Worm (Caenorhabditis elegans) whole organism, L4 larva: ENCODE measurements around the gene F20G2.1.

Source experiments
- F37D6.2 ChIP-seq: sonication (generic microtip); optimal IDR thresholded peaks from 2 replicates; lab custom pipeline; 2016; ENCODE audit warnings: mild to moderate bottlenecking, missing genetic modification characterization, missing compliant biosample characterization
- F44E2.7 ChIP-seq: fragments of 200-800 bp; sonication (Bioruptor generic); IDR thresholded peaks from 2 replicates; pipeline ENCODE4 v2.1.2; 2022; ENCODE audit warnings: missing genetic modification characterization, missing compliant biosample characterization
- F49E8.2 ChIP-seq: sonication (generic microtip); optimal IDR thresholded peaks from 2 replicates; lab custom pipeline; 2016; ENCODE audit warnings: missing compliant biosample characterization, mild to moderate bottlenecking, missing genetic modification characterization, borderline replicate concordance
- T20F7.1 ChIP-seq: fragments of 200-800 bp; sonication (Bioruptor generic); optimal IDR thresholded peaks from 2 replicates; lab custom pipeline; 2018; ENCODE audit warnings: mild to moderate bottlenecking, missing genetic modification characterization, missing compliant biosample characterization
- Y105C5A.15 ChIP-seq: fragments of 200-800 bp; sonication (Bioruptor generic); IDR thresholded peaks from 2 replicates; pipeline ENCODE4 v1.3.6; 2022; ENCODE audit warnings: missing genetic modification characterization, missing compliant biosample characterization
- Y48G9A.11 ChIP-seq: fragments of 200-800 bp; sonication (Bioruptor generic); IDR thresholded peaks from 2 replicates; pipeline ENCODE4 v1.3.6; 2022; ENCODE audit warnings: missing genetic modification reagents, missing genetic modification characterization, missing compliant biosample characterization
- Y5F2A.4 ChIP-seq: fragments of 200-800 bp; sonication (Bioruptor generic); optimal IDR thresholded peaks from 2 replicates; lab custom pipeline; 2018; ENCODE audit warnings: mild to moderate bottlenecking, missing genetic modification characterization, missing compliant biosample characterization
- ZK337.2 ChIP-seq: fragments of 200-800 bp; sonication (Bioruptor generic); IDR thresholded peaks from 2 replicates; pipeline ENCODE4 v1.3.6; 2022; ENCODE audit warnings: missing genetic modification reagents, missing genetic modification characterization, missing compliant biosample characterization
- aha-1 ChIP-seq: fragments of 150-350 bp; peaks from one replicate; lab custom pipeline; 2014; ENCODE audit warnings: missing biosample characterization, missing genetic modification characterization
- ama-1 ChIP-seq: fragments of 150-350 bp; optimal IDR thresholded peaks from 2 replicates; lab custom pipeline; 2014; ENCODE audit warnings: inconsistent platforms, mixed read lengths
- attf-4 ChIP-seq: sonication (generic microtip); optimal IDR thresholded peaks from 3 replicates; lab custom pipeline; 2017; ENCODE audit warnings: missing biosample characterization, missing genetic modification characterization
- ceh-20 ChIP-seq: fragments of 200-800 bp; sonication (Bioruptor generic); IDR thresholded peaks from 2 replicates; pipeline ENCODE4 v1.3.6; 2022; ENCODE audit warnings: missing genetic modification reagents, missing genetic modification characterization, missing compliant biosample characterization
- ces-1 ChIP-seq: fragments of 150-350 bp; sonication (generic microtip); optimal IDR thresholded peaks from 4 replicates; lab custom pipeline; 2014; ENCODE audit warnings: missing biosample characterization, missing genetic modification reagents, missing genetic modification characterization
- daf-16 ChIP-seq, 3 experiments: sonication (generic microtip); optimal IDR thresholded peaks; 2 replicates each; lab custom pipeline; 2016 to 2017; ENCODE audit warnings: missing genetic modification characterization in 3 of 3, missing genetic modification reagents in 3 of 3, mild to moderate bottlenecking in 2 of 3, missing compliant biosample characterization in 2 of 3, missing biosample characterization in 1 of 3, moderate library complexity in 1 of 3
- dmd-6 ChIP-seq: fragments of 200-800 bp; sonication (Bioruptor generic); IDR thresholded peaks from 2 replicates; pipeline ENCODE4 v1.3.6; 2022; ENCODE audit warnings: missing genetic modification reagents, missing genetic modification characterization, missing compliant biosample characterization
- dpl-1 ChIP-seq: fragments of 150-350 bp; optimal IDR thresholded peaks from 2 replicates; lab custom pipeline; 2014; ENCODE audit warnings: missing biosample characterization, missing genetic modification reagents, missing genetic modification characterization
- dve-1 ChIP-seq: sonication (generic microtip); optimal IDR thresholded peaks from 2 replicates; lab custom pipeline; 2017; ENCODE audit warnings: antibody characterized with exemption, mild to moderate bottlenecking, missing genetic modification characterization, missing compliant biosample characterization; ENCODE audit not compliant: insufficient read depth
- egl-27 ChIP-seq: sonication (generic microtip); optimal IDR thresholded peaks from 3 replicates; lab custom pipeline; 2017; ENCODE audit warnings: missing biosample characterization, missing genetic modification reagents, missing genetic modification characterization
- fkh-10 ChIP-seq: fragments of 150-350 bp; optimal IDR thresholded peaks from 2 replicates; lab custom pipeline; 2014; ENCODE audit warnings: missing biosample characterization, missing genetic modification reagents, missing genetic modification characterization
- fos-1 ChIP-seq: fragments of 150-350 bp; optimal IDR thresholded peaks from 2 replicates; lab custom pipeline; 2014; ENCODE audit warnings: missing biosample characterization, missing genetic modification characterization
- gei-8 ChIP-seq: fragments of 200-800 bp; sonication (Bioruptor generic); optimal IDR thresholded peaks from 2 replicates; lab custom pipeline; 2018; ENCODE audit warnings: mild to moderate bottlenecking, missing genetic modification characterization, missing compliant biosample characterization
- hif-1 ChIP-seq, 2 experiments: sonication (generic microtip); optimal IDR thresholded peaks; 2 replicates each; lab custom pipeline; 2016 to 2017; ENCODE audit warnings: missing compliant biosample characterization in 2 of 2, missing genetic modification characterization in 2 of 2, missing genetic modification reagents in 2 of 2, missing genotype in 2 of 2, mild to moderate bottlenecking in 1 of 2
- hlh-11 ChIP-seq: fragments of 200-800 bp; sonication (Bioruptor generic); optimal IDR thresholded peaks from 2 replicates; lab custom pipeline; 2018; ENCODE audit warnings: mild to moderate bottlenecking, missing genetic modification characterization, missing compliant biosample characterization
- hmg-1.1 ChIP-seq: fragments of 200-800 bp; sonication (Bioruptor generic); IDR thresholded peaks from 2 replicates; pipeline ENCODE4 v1.3.6; 2022; ENCODE audit warnings: missing genetic modification reagents, missing genetic modification characterization, missing compliant biosample characterization
- jun-1 ChIP-seq: fragments of 150-350 bp; optimal IDR thresholded peaks from 2 replicates; lab custom pipeline; 2014; ENCODE audit warnings: missing biosample characterization, missing genetic modification reagents, missing genetic modification characterization
- lin-1 ChIP-seq: fragments of 200-800 bp; sonication (Bioruptor generic); IDR thresholded peaks from 2 replicates; pipeline ENCODE4 v1.3.6; 2022; ENCODE audit warnings: missing genetic modification reagents, missing genetic modification characterization, missing compliant biosample characterization
- lin-13 ChIP-seq: fragments of 150-350 bp; optimal IDR thresholded peaks from 2 replicates; lab custom pipeline; 2014; ENCODE audit warnings: missing biosample characterization, missing genetic modification reagents, missing genetic modification characterization
- lin-15B ChIP-seq: fragments of 150-350 bp; sonication (generic microtip); optimal IDR thresholded peaks from 3 replicates; lab custom pipeline; 2014; ENCODE audit warnings: missing biosample characterization, missing genetic modification characterization
- lin-38 ChIP-seq: fragments of 200-800 bp; sonication (Bioruptor generic); IDR thresholded peaks from 2 replicates; pipeline ENCODE4 v1.3.6; 2022; ENCODE audit warnings: missing genetic modification reagents, missing genetic modification characterization, missing compliant biosample characterization
- mes-2 ChIP-seq: sonication (generic microtip); optimal IDR thresholded peaks from 2 replicates; lab custom pipeline; 2016; ENCODE audit warnings: missing genotype, mild to moderate bottlenecking, missing genetic modification characterization, missing compliant biosample characterization; ENCODE audit not compliant: poor library complexity, severe bottlenecking
- nhr-11 ChIP-seq: fragments of 150-350 bp; optimal IDR thresholded peaks from 2 replicates; lab custom pipeline; 2014; ENCODE audit warnings: missing biosample characterization, missing genetic modification characterization
- nhr-111 ChIP-seq: fragments of 200-800 bp; sonication (Bioruptor generic); optimal IDR thresholded peaks from 2 replicates; lab custom pipeline; 2018; ENCODE audit warnings: mild to moderate bottlenecking, missing genetic modification characterization, missing compliant biosample characterization
- nhr-237 ChIP-seq: sonication (generic microtip); optimal IDR thresholded peaks from 2 replicates; lab custom pipeline; 2017; ENCODE audit warnings: missing biosample characterization, missing genetic modification characterization
- nhr-28 ChIP-seq: fragments of 150-350 bp; optimal IDR thresholded peaks from 2 replicates; lab custom pipeline; 2014; ENCODE audit warnings: missing biosample characterization, missing genetic modification characterization
- nhr-42 ChIP-seq: fragments of 200-800 bp; sonication (Bioruptor generic); IDR thresholded peaks from 2 replicates; pipeline ENCODE4 v1.3.6; 2022; ENCODE audit warnings: missing genetic modification characterization, missing compliant biosample characterization
- nhr-6 ChIP-seq: fragments of 150-350 bp; optimal IDR thresholded peaks from 2 replicates; lab custom pipeline; 2014; ENCODE audit warnings: missing biosample characterization, missing genetic modification characterization
- pha-4 ChIP-seq, 2 experiments: fragments of 150-350 bp in 1 of 2; fragments of 200-800 bp in 1 of 2; sonication (Bioruptor generic) in 1 of 2; IDR thresholded peaks in 1 of 2; optimal IDR thresholded peaks in 1 of 2; 2 replicates each; pipeline versions ENCODE4 v1.3.6 to Lab custom; 2014 to 2022; ENCODE audit warnings: missing genetic modification characterization in 2 of 2, missing genetic modification reagents in 2 of 2, missing biosample characterization in 1 of 2, missing compliant biosample characterization in 1 of 2
- pqm-1 ChIP-seq: sonication (generic microtip); optimal IDR thresholded peaks from 2 replicates; lab custom pipeline; 2017; ENCODE audit warnings: missing biosample characterization, missing genetic modification characterization
- skn-1 ChIP-seq: fragments of 150-350 bp; optimal IDR thresholded peaks from 2 replicates; lab custom pipeline; 2014; ENCODE audit warnings: missing biosample characterization, missing genetic modification characterization
- snpc-1.2 ChIP-seq: fragments of 200-800 bp; sonication (Bioruptor generic); IDR thresholded peaks from 2 replicates; pipeline ENCODE4 v1.3.6; 2022; ENCODE audit warnings: missing genetic modification reagents, missing genetic modification characterization, missing compliant biosample characterization
- tra-1 ChIP-seq: fragments of 200-800 bp; sonication (Bioruptor generic); IDR thresholded peaks from 2 replicates; pipeline ENCODE4 v1.3.6; 2022; ENCODE audit warnings: missing genetic modification reagents, missing genetic modification characterization, missing compliant biosample characterization
- unc-62 ChIP-seq, 3 experiments: fragments of 150-350 bp in 1 of 3; sonication (generic microtip); optimal IDR thresholded peaks in 2 of 3; peaks in 1 of 3; 1 replicate in 1 of 3; 2 replicates in 2 of 3; lab custom pipeline; 2014 to 2017; ENCODE audit warnings: missing biosample characterization in 3 of 3, missing genetic modification characterization in 3 of 3, missing genetic modification reagents in 3 of 3, missing genotype in 1 of 3
- zag-1 ChIP-seq: fragments of 150-350 bp; optimal IDR thresholded peaks from 2 replicates; lab custom pipeline; 2014; ENCODE audit warnings: missing biosample characterization, missing genetic modification characterization
- zip-11 ChIP-seq: fragments of 200-800 bp; sonication (Bioruptor generic); IDR thresholded peaks from 2 replicates; pipeline ENCODE4 v1.3.6; 2022; ENCODE audit warnings: missing genetic modification characterization, missing compliant biosample characterization
- zip-2 ChIP-seq: fragments of 150-350 bp; optimal IDR thresholded peaks from 2 replicates; lab custom pipeline; 2014; ENCODE audit warnings: missing biosample characterization, missing genetic modification characterization

F20G2.1 gene

DNA sequence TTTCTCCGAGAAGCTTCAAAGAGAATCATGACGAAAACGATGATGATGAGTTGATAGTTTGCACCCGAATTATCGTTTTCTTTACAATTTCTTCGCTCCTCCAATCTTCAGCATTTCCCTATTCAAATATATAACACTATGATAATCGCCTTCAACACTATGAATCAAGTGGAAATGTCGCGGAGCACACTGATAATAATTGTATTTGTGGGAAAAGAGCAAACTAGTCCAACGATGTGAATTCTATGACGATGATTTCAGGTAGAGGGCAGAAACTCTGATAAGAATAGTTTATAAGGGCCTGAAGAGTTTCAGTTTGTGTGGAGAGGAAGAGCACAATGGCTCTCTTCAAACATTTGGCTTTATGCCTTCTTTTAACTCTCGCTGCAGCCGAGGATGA lies 36.9 kb downstream of the F20G2.1 start, which contains the start of gene T01D3.6:
Gene T01D3.6 (plus strand): TSS at position 294 of the 400 bp plus-strand sequence.
- TF ChIP-seq nhr-28: peak; percentile 52
- TF ChIP-seq mes-2 (tag; lab: Kevin White, UChicago): peak; percentile 24
- TF ChIP-seq aha-1 (tag; lab: Kevin White, UChicago): no peak
- peak; percentile 64 for TF ChIP-seq dmd-6 (GFP tag; lab: Robert Waterston, UW)
- TF ChIP-seq hmg-1.1 (GFP tag; lab: Robert Waterston, UW): no peak
- peak; percentile 87 for TF ChIP-seq pqm-1 (tag; lab: Kevin White, UChicago)
- TF ChIP-seq ama-1: no peak
- TF ChIP-seq daf-16 (GFP tag; optimal IDR thresholded peaks at IDR 0.05; lab: Kevin White, UChicago): no peak
- peak; percentile 43 for TF ChIP-seq daf-16 (tag; optimal IDR thresholded peaks at IDR 0.05; lab: Kevin White, UChicago)
- TF ChIP-seq ZK337.2 (GFP tag; lab: Robert Waterston, UW): no peak
- no peak for TF ChIP-seq snpc-1.2 (GFP tag; lab: Robert Waterston, UW)
- peak in 1 of 2 experiments; percentile 95 for TF ChIP-seq unc-62 (GFP tag; optimal IDR thresholded peaks at IDR 0.05 in 1 of 2; lab: Kevin White, UChicago)
- TF ChIP-seq unc-62 (tag; optimal IDR thresholded peaks at IDR 0.05; lab: Kevin White, UChicago): no peak
- TF ChIP-seq hlh-11 (tag; lab: Kevin White, UChicago): peak; percentile 52
- TF ChIP-seq Y5F2A.4 (GFP tag; lab: Kevin White, UChicago): no peak
- TF ChIP-seq nhr-42: no peak
- peak; percentile 90 for TF ChIP-seq nhr-6 (tag; lab: Kevin White, UChicago)
- TF ChIP-seq pha-4 (GFP tag; IDR thresholded peaks at IDR 0.05; lab: Robert Waterston, UW): no peak
- TF ChIP-seq pha-4 (tag; optimal IDR thresholded peaks at IDR 0.05; lab: Kevin White, UChicago): no peak
- TF ChIP-seq nhr-111 (GFP tag; lab: Kevin White, UChicago): no peak

- peak; percentile 1 for TF ChIP-seq jun-1
- TF ChIP-seq nhr-11 (tag; lab: Kevin White, UChicago): peak; percentile 56
- peak; percentile 73; the same call in 1 of the 2 replicates for TF ChIP-seq ZK337.2 (GFP tag; lab: Robert Waterston, UW)
- no peak for TF ChIP-seq zip-11 (GFP tag; lab: Robert Waterston, UW)
- TF ChIP-seq T20F7.1 (GFP tag; lab: Kevin White, UChicago): peak; percentile 77
- 0 out of 2 replicates have a peak, but pooled peaks have one; percentile 49 for TF ChIP-seq ceh-20 (GFP tag; lab: Robert Waterston, UW)
- TF ChIP-seq lin-13: peak; percentile 46
- TF ChIP-seq zip-2: no peak
- TF ChIP-seq tra-1: no peak
- peak; percentile 89 for TF ChIP-seq nhr-6 (tag; lab: Kevin White, UChicago)
- peak; percentile 67 for TF ChIP-seq dpl-1 (GFP tag; lab: Kevin White, UChicago)
- no peak for TF ChIP-seq Y48G9A.11 (GFP tag; lab: Robert Waterston, UW)
- TF ChIP-seq pha-4 (GFP tag; IDR thresholded peaks at IDR 0.05; lab: Robert Waterston, UW): no peak
- no peak for TF ChIP-seq pha-4 (tag; optimal IDR thresholded peaks at IDR 0.05; lab: Kevin White, UChicago)
- TF ChIP-seq Y105C5A.15 (GFP tag; lab: Robert Waterston, UW): no peak
- TF ChIP-seq fkh-10 (GFP tag; lab: Kevin White, UChicago): peak; percentile 56
- no peak for TF ChIP-seq skn-1 (tag; lab: Kevin White, UChicago)
- no peak for TF ChIP-seq attf-4 (tag; lab: Kevin White, UChicago)
- TF ChIP-seq mes-2 (tag; lab: Kevin White, UChicago): peak; percentile 96
- no peak for TF ChIP-seq zag-1 (tag; lab: Kevin White, UChicago)
- no peak for TF ChIP-seq Y5F2A.4 (GFP tag; lab: Kevin White, UChicago)
- no peak for TF ChIP-seq egl-27 (tag; lab: Kevin White, UChicago)
- peak; percentile 97 for TF ChIP-seq lin-38
- TF ChIP-seq unc-62 (GFP tag; optimal IDR thresholded peaks at IDR 0.05 in 1 of 2; lab: Kevin White, UChicago): peak in 1 of 2 experiments; percentile 84
- no peak for TF ChIP-seq unc-62 (tag; optimal IDR thresholded peaks at IDR 0.05; lab: Kevin White, UChicago)
- peak in 1 of 2 experiments; percentile 88 for TF ChIP-seq hif-1 (tag; optimal IDR thresholded peaks at IDR 0.05; lab: Kevin White, UChicago)
- peak; percentile 56 for TF ChIP-seq hlh-11 (tag; lab: Kevin White, UChicago)
- no peak for TF ChIP-seq F44E2.7 (GFP tag; lab: Robert Waterston, UW)
- TF ChIP-seq F37D6.2: peak; percentile 44
- peak; percentile 24 for TF ChIP-seq lin-15B
- TF ChIP-seq F49E8.2 (tag; lab: Kevin White, UChicago): no peak
- no peak for TF ChIP-seq gei-8
- peak; percentile 62 for TF ChIP-seq ces-1 (GFP tag; lab: Kevin White, UChicago)
- no peak for TF ChIP-seq fos-1 (tag; lab: Kevin White, UChicago)
- TF ChIP-seq dve-1 (tag; lab: Kevin White, UChicago): peak; percentile 88
- TF ChIP-seq lin-1: 0 out of 2 replicates have a peak, but pooled peaks have one; percentile 46
- TF ChIP-seq nhr-237 (tag; lab: Kevin White, UChicago): no peak
- no peak for TF ChIP-seq daf-16 (GFP tag; optimal IDR thresholded peaks at IDR 0.05; lab: Kevin White, UChicago)
- peak; percentile 46 for TF ChIP-seq daf-16 (tag; optimal IDR thresholded peaks at IDR 0.05; lab: Kevin White, UChicago)
Measured at ce11 chrV:13715223-13715686, 38.1 kb downstream of the F20G2.1 start, which contains the start of gene zipt-9. Gene zipt-9 (minus strand): TSS chrV:13715273.
